Fruit fly (Drosophila melanogaster): Measurements from ENCODE around the gene vn.

dm6 chr3L:5809642-5810279, 35.7 kb downstream of the vn start:
- TF ChIP-seq Blimp-1 (GFP tag; optimal IDR thresholded peaks at IDR 0.05) (no peak), CG6792 (GFP tag; optimal IDR thresholded peaks at IDR 0.05) (no peak), svp (GFP tag) (peak; percentile 55), CG10631 (GFP tag; optimal IDR thresholded peaks at IDR 0.05) (no peak), dac (GFP tag; optimal IDR thresholded peaks at IDR 0.05) (no peak), CG11902 (GFP tag; optimal IDR thresholded peaks at IDR 0.05) (no peak), Hr4 (GFP tag; optimal IDR thresholded peaks at IDR 0.05) (no peak)

All from whole organism, prepupa.